Fruit fly (Drosophila melanogaster) whole organism, embryonic: ENCODE measurements around the gene CG43750.
A peak's percentile ranks its signal among the peaks of the same experiment; 100 is the strongest.

Experiments
- Antp ChIP-seq: fragments of 200-800 bp; sonication (Bioruptor generic); optimal IDR thresholded peaks from 3 replicates; lab custom pipeline; 2016; ENCODE audit warnings: missing biosample characterization, missing genetic modification characterization
- CG10321 ChIP-seq: fragments of 200-800 bp; sonication (Bioruptor generic); IDR thresholded peaks from 2 replicates; pipeline ENCODE4 v1.3.6; 2022; ENCODE audit warnings: missing biosample characterization, missing genetic modification characterization
- CG12299 ChIP-seq: fragments of 200-800 bp; sonication (Bioruptor generic); optimal IDR thresholded peaks from 2 replicates; lab custom pipeline; 2018; ENCODE audit warnings: missing biosample characterization, mild to moderate bottlenecking, missing genetic modification characterization
- CG12769 ChIP-seq: fragments of 200-800 bp; sonication (Bioruptor generic); optimal IDR thresholded peaks from 2 replicates; lab custom pipeline; 2019; ENCODE audit warnings: missing biosample characterization, mild to moderate bottlenecking, missing genetic modification characterization, moderate library complexity
- CG13296 ChIP-seq: fragments of 200-800 bp; sonication (Bioruptor generic); optimal IDR thresholded peaks from 3 replicates; lab custom pipeline; 2018; ENCODE audit warnings: missing biosample characterization, mild to moderate bottlenecking, missing genetic modification characterization
- CG15479 ChIP-seq: fragments of 200-800 bp; sonication (Bioruptor generic); optimal IDR thresholded peaks from 3 replicates; lab custom pipeline; 2019; ENCODE audit warnings: missing biosample characterization, mild to moderate bottlenecking, missing genetic modification characterization, moderate library complexity
- CG17359 ChIP-seq: fragments of 200-800 bp; sonication (Bioruptor generic); optimal IDR thresholded peaks from 3 replicates; lab custom pipeline; 2018; ENCODE audit warnings: missing biosample characterization, mild to moderate bottlenecking, missing genetic modification characterization, moderate library complexity
- CG18262 ChIP-seq: fragments of 200-800 bp; optimal IDR thresholded peaks from 3 replicates; lab custom pipeline; 2019; ENCODE audit warnings: missing biosample characterization, mild to moderate bottlenecking, missing genetic modification characterization, moderate library complexity
- CG18599 ChIP-seq: fragments of 200-800 bp; sonication (Bioruptor generic); optimal IDR thresholded peaks from 3 replicates; lab custom pipeline; 2017; ENCODE audit warnings: missing biosample characterization, missing genetic modification characterization, mild to moderate bottlenecking, moderate library complexity, missing genetic modification reagents
- CG2116 ChIP-seq: fragments of 200-800 bp; sonication (Bioruptor generic); optimal IDR thresholded peaks from 3 replicates; lab custom pipeline; 2018; ENCODE audit warnings: missing biosample characterization, mild to moderate bottlenecking, missing genetic modification characterization
- CG2678 ChIP-seq: fragments of 200-800 bp; sonication (Bioruptor generic); optimal IDR thresholded peaks from 3 replicates; lab custom pipeline; 2019; ENCODE audit warnings: missing biosample characterization, mild to moderate bottlenecking, missing genetic modification characterization, moderate library complexity
- CG2712 ChIP-seq: fragments of 200-800 bp; optimal IDR thresholded peaks from 3 replicates; lab custom pipeline; 2019; ENCODE audit warnings: missing biosample characterization, mild to moderate bottlenecking, missing genetic modification characterization, moderate library complexity
- CG2875 ChIP-seq: fragments of 200-800 bp; sonication (Bioruptor generic); optimal IDR thresholded peaks from 2 replicates; lab custom pipeline; 2017; ENCODE audit warnings: missing biosample characterization, mild to moderate bottlenecking, missing genetic modification characterization, missing genetic modification reagents
- CG33557 ChIP-seq: fragments of 200-800 bp; sonication (Bioruptor generic); optimal IDR thresholded peaks from 2 replicates; lab custom pipeline; 2019; ENCODE audit warnings: missing biosample characterization, mild to moderate bottlenecking, missing genetic modification characterization, moderate library complexity
- CG4820 ChIP-seq: fragments of 200-800 bp; sonication (Bioruptor generic); optimal IDR thresholded peaks from 3 replicates; lab custom pipeline; 2016; ENCODE audit warnings: missing biosample characterization, missing genetic modification characterization
- CG6683 ChIP-seq: fragments of 200-800 bp; sonication (Bioruptor generic); optimal IDR thresholded peaks from 2 replicates; lab custom pipeline; 2017; ENCODE audit warnings: missing biosample characterization, mild to moderate bottlenecking, missing genetic modification characterization, missing genetic modification reagents
- CG9932 ChIP-seq: fragments of 200-800 bp; sonication (Bioruptor generic); IDR thresholded peaks from 2 replicates; pipeline ENCODE4 v1.3.6; 2022; ENCODE audit warnings: missing biosample characterization, missing genetic modification characterization
- D19A ChIP-seq: fragments of 200-800 bp; optimal IDR thresholded peaks from 3 replicates; lab custom pipeline; 2019; ENCODE audit warnings: missing biosample characterization, mild to moderate bottlenecking, missing genetic modification characterization, moderate library complexity
- Dll ChIP-seq: fragments of 200-800 bp; sonication (Bioruptor generic); IDR thresholded peaks from 4 replicates; pipeline ENCODE4 v1.3.6; 2022; ENCODE audit warnings: missing biosample characterization, missing genetic modification characterization; ENCODE audit not compliant: partially characterized antibody
- Doc2 ChIP-seq: fragments of 200-800 bp; sonication (Bioruptor generic); IDR thresholded peaks from 2 replicates; pipeline ENCODE4 v1.3.6; 2022; ENCODE audit warnings: missing biosample characterization, missing genetic modification characterization
- HmgZ ChIP-seq: fragments of 200-800 bp; sonication (Bioruptor generic); optimal IDR thresholded peaks from 2 replicates; lab custom pipeline; 2018; ENCODE audit warnings: missing biosample characterization, mild to moderate bottlenecking, missing genetic modification characterization
- Hr78 ChIP-seq, 2 experiments: fragments of 200-800 bp in 1 of 2; fragments of >200 bp in 1 of 2; sonication (Bioruptor generic) in 1 of 2; optimal IDR thresholded peaks; 2 replicates each; lab custom pipeline; 2017 to 2019; ENCODE audit warnings: missing biosample characterization in 2 of 2, missing genetic modification characterization in 2 of 2, mild to moderate bottlenecking in 1 of 2, moderate library complexity in 1 of 2
- Poxn ChIP-seq: fragments of 200-800 bp; sonication (Bioruptor generic); IDR thresholded peaks from 2 replicates; pipeline ENCODE4 v1.3.6; 2022; ENCODE audit warnings: missing biosample characterization, missing genetic modification characterization
- Spps ChIP-seq: fragments of 200-800 bp; sonication (Bioruptor generic); optimal IDR thresholded peaks from 2 replicates; lab custom pipeline; 2018; ENCODE audit warnings: missing biosample characterization, mild to moderate bottlenecking, missing genetic modification characterization
- Xbp1 ChIP-seq: fragments of 200-800 bp; sonication (Bioruptor generic); optimal IDR thresholded peaks from 3 replicates; lab custom pipeline; 2016; ENCODE audit warnings: missing biosample characterization, mild to moderate bottlenecking, missing genetic modification characterization
- abd-A ChIP-seq: fragments of 200-800 bp; sonication (Bioruptor generic); optimal IDR thresholded peaks from 3 replicates; lab custom pipeline; 2019; ENCODE audit warnings: missing biosample characterization, mild to moderate bottlenecking, missing genetic modification characterization, moderate library complexity
- al ChIP-seq: fragments of 200-800 bp; sonication (Bioruptor generic); IDR thresholded peaks from 2 replicates; pipeline ENCODE4 v1.3.6; 2022; ENCODE audit warnings: missing biosample characterization, missing genetic modification characterization
- bab2 ChIP-seq: fragments of 200-800 bp; sonication (Bioruptor generic); optimal IDR thresholded peaks from 2 replicates; lab custom pipeline; 2016; ENCODE audit warnings: missing biosample characterization, missing genetic modification characterization
- btn ChIP-seq: fragments of 200-800 bp; sonication (Bioruptor generic); optimal IDR thresholded peaks from 2 replicates; lab custom pipeline; 2016; ENCODE audit warnings: missing biosample characterization, missing genetic modification characterization
- cad ChIP-seq: fragments of >200 bp; optimal IDR thresholded peaks from 2 replicates; lab custom pipeline; 2017; ENCODE audit warnings: missing biosample characterization, missing genetic modification characterization
- cg ChIP-seq: fragments of 200-800 bp; sonication (Bioruptor generic); optimal IDR thresholded peaks from 3 replicates; lab custom pipeline; 2019; ENCODE audit warnings: missing biosample characterization, mild to moderate bottlenecking, missing genetic modification characterization, moderate library complexity
- ci ChIP-seq: fragments of 200-800 bp; sonication (Bioruptor generic); IDR thresholded peaks from 3 replicates; pipeline ENCODE4 v1.3.6; 2022; ENCODE audit warnings: missing biosample characterization, missing genetic modification characterization
- crp ChIP-seq, 2 experiments: fragments of 200-800 bp; sonication (Bioruptor generic); optimal IDR thresholded peaks; 2 replicates in 1 of 2; 3 replicates in 1 of 2; lab custom pipeline; 2017; ENCODE audit warnings: missing biosample characterization in 2 of 2, missing genetic modification characterization in 2 of 2, mild to moderate bottlenecking in 1 of 2, moderate library complexity in 1 of 2
- dmrt99B ChIP-seq: fragments of 200-800 bp; sonication (Bioruptor generic); optimal IDR thresholded peaks from 2 replicates; lab custom pipeline; 2018; ENCODE audit warnings: missing biosample characterization, mild to moderate bottlenecking, missing genetic modification characterization, moderate library complexity
- fd64A ChIP-seq: fragments of 200-800 bp; sonication (Bioruptor generic); optimal IDR thresholded peaks from 3 replicates; lab custom pipeline; 2018; ENCODE audit warnings: missing biosample characterization, mild to moderate bottlenecking, missing genetic modification characterization
- ftz-f1 ChIP-seq: fragments of 200-800 bp; sonication (Bioruptor generic); optimal IDR thresholded peaks from 2 replicates; lab custom pipeline; 2016; ENCODE audit warnings: missing biosample characterization, missing genetic modification characterization
- gsb ChIP-seq: fragments of 200-800 bp; sonication (Bioruptor generic); IDR thresholded peaks from 2 replicates; pipeline ENCODE4 v1.3.6; 2022; ENCODE audit warnings: missing biosample characterization, missing genetic modification characterization
- hkb ChIP-seq, 2 experiments: fragments of 200-800 bp in 1 of 2; fragments of >200 bp in 1 of 2; sonication (Bioruptor generic) in 1 of 2; IDR thresholded peaks in 1 of 2; optimal IDR thresholded peaks in 1 of 2; 2 replicates each; pipeline versions ENCODE4 v1.3.6 to Lab custom; 2017 to 2022; ENCODE audit warnings: missing biosample characterization in 1 of 2, missing genetic modification characterization in 1 of 2
- kah ChIP-seq: fragments of 200-800 bp; sonication (Bioruptor generic); optimal IDR thresholded peaks from 2 replicates; lab custom pipeline; 2018; ENCODE audit warnings: missing biosample characterization, mild to moderate bottlenecking, missing genetic modification characterization
- knrl ChIP-seq: fragments of 200-800 bp; sonication (Bioruptor generic); IDR thresholded peaks from 3 replicates; pipeline ENCODE4 v1.3.6; 2022; ENCODE audit warnings: missing biosample characterization, missing genetic modification characterization; ENCODE audit not compliant: partially characterized antibody
- luna ChIP-seq: fragments of 200-800 bp; sonication (Bioruptor generic); optimal IDR thresholded peaks from 2 replicates; lab custom pipeline; 2016; ENCODE audit warnings: missing biosample characterization, missing genetic modification characterization
- maf-S ChIP-seq: fragments of 200-800 bp; sonication (Bioruptor generic); optimal IDR thresholded peaks from 2 replicates; lab custom pipeline; 2016; ENCODE audit warnings: missing biosample characterization, missing genetic modification characterization
- nom ChIP-seq: fragments of 200-800 bp; sonication (Bioruptor generic); optimal IDR thresholded peaks from 2 replicates; lab custom pipeline; 2017; ENCODE audit warnings: missing biosample characterization, missing genetic modification characterization, mild to moderate bottlenecking, moderate library complexity, missing genetic modification reagents
- repo ChIP-seq: fragments of 200-800 bp; sonication (Bioruptor generic); optimal IDR thresholded peaks from 2 replicates; lab custom pipeline; 2016; ENCODE audit warnings: missing biosample characterization, missing genetic modification characterization
- row ChIP-seq: fragments of 200-800 bp; sonication (Bioruptor generic); IDR thresholded peaks from 3 replicates; pipeline ENCODE4 v1.3.6; 2022; ENCODE audit warnings: missing biosample characterization, missing genetic modification characterization
- sens ChIP-seq: fragments of 200-800 bp; sonication (Bioruptor generic); peaks from one replicate; lab custom pipeline; 2016; ENCODE audit warnings: missing biosample characterization, missing genetic modification characterization
- slbo ChIP-seq: fragments of 200-800 bp; sonication (Bioruptor generic); IDR thresholded peaks from 2 replicates; pipeline ENCODE4 v1.3.6; 2022; ENCODE audit warnings: missing biosample characterization, missing genetic modification characterization
- toy ChIP-seq: fragments of 200-800 bp; sonication (Bioruptor generic); IDR thresholded peaks from 2 replicates; pipeline ENCODE4 v1.3.6; 2022; ENCODE audit warnings: missing biosample characterization, missing genetic modification characterization

The CG43750 gene

dm6 chr2L:2375655-2376417 lies 14.7 kb downstream of the CG43750 start, which contains the start of gene Atxn7 (continued):
- TF ChIP-seq CG2712 (tag; lab: Kevin White, UChicago) (peak; percentile 55), Xbp1 (peak; percentile 45), Doc2 (GFP tag; lab: Robert Waterston, UW) (no peak), fd64A (peak; percentile 71), CG13296 (GFP tag; lab: Kevin White, UChicago) (peak; percentile 79), CG4820 (peak; percentile 46), CG15479 (GFP tag; lab: Kevin White, UChicago) (no peak), bab2 (GFP tag; lab: Kevin White, UChicago) (peak; percentile 24), ci (peak; percentile 95), CG17359 (tag; lab: Kevin White, UChicago) (peak; percentile 61), CG6683 (GFP tag; lab: Kevin White, UChicago) (no peak), gsb (no peak), kah (GFP tag; lab: Kevin White, UChicago) (peak; percentile 90), slbo (GFP tag; lab: Robert Waterston, UW) (peak; percentile 38; the same call in 1 of the 2 replicates), CG33557 (GFP tag; lab: Kevin White, UChicago) (peak; percentile 63), knrl (peak; percentile 86), D19A (tag; lab: Kevin White, UChicago) (peak; percentile 46), dmrt99B (tag; lab: Kevin White, UChicago) (peak; percentile 56), luna (GFP tag; lab: Kevin White, UChicago) (no peak), Antp (GFP tag; lab: Kevin White, UChicago) (peak; percentile 5), toy (GFP tag; lab: Robert Waterston, UW) (no peak), CG12769 (tag; lab: Kevin White, UChicago) (peak; percentile 28), HmgZ (tag; lab: Kevin White, UChicago) (peak; percentile 87), CG2678 (tag; lab: Kevin White, UChicago) (peak; percentile 40), CG12299 (tag; lab: Kevin White, UChicago) (peak; percentile 61), cg (peak; percentile 99), nom (peak; percentile 48), row (GFP tag; lab: Robert Waterston, UW) (peak; percentile 62), CG2116 (GFP tag; lab: Kevin White, UChicago) (peak; percentile 93), Spps (tag; lab: Kevin White, UChicago) (no peak), CG2875 (GFP tag; lab: Kevin White, UChicago) (peak; percentile 73), btn (GFP tag; lab: Kevin White, UChicago) (no peak), CG18599 (GFP tag; lab: Kevin White, UChicago) (peak; percentile 51), crp (GFP tag; optimal IDR thresholded peaks at IDR 0.05; lab: Kevin White, UChicago) (peak; percentile 74 to 99), Poxn (GFP tag; lab: Robert Waterston, UW) (no peak), cad (no peak), ftz-f1 (GFP tag; lab: Kevin White, UChicago) (no peak), Dll (GFP tag; lab: Robert Waterston, UW) (peak; percentile 92), al (GFP tag; lab: Robert Waterston, UW) (peak; percentile 44; the same call in 1 of the 2 replicates), Hr78 (GFP tag; optimal IDR thresholded peaks at IDR 0.05; lab: Kevin White, UChicago) (no peak), sens (peak; percentile 93), abd-A (tag; lab: Kevin White, UChicago) (peak; percentile 24), maf-S (GFP tag; lab: Kevin White, UChicago) (peak; percentile 26), CG10321 (GFP tag; lab: Robert Waterston, UW) (peak; percentile 93), repo (GFP tag; lab: Kevin White, UChicago) (peak; percentile 1), CG9932 (GFP tag; lab: Robert Waterston, UW) (peak; percentile 52), hkb (optimal IDR thresholded peaks at IDR 0.05; lab: Kevin White, UChicago) (no peak), hkb (GFP tag; IDR thresholded peaks at IDR 0.05; lab: Robert Waterston, UW) (peak; percentile 68), CG18262 (tag; lab: Kevin White, UChicago) (peak; percentile 58)
